Worm (Caenorhabditis elegans) whole organism, L3 larva: ENCODE results near the gene plp-2.

Source experiments
- R02D3.7 ChIP-seq: fragments of 150-350 bp; optimal IDR thresholded peaks from 2 replicates; lab custom pipeline; 2014; ENCODE audit warnings: missing biosample characterization, missing genetic modification characterization
- aly-2 ChIP-seq: fragments of 150-350 bp; optimal IDR thresholded peaks from 2 replicates; lab custom pipeline; 2014; ENCODE audit warnings: missing biosample characterization, missing genetic modification characterization
- ama-1 ChIP-seq: fragments of 150-350 bp; optimal IDR thresholded peaks from 2 replicates; lab custom pipeline; 2018
- ceh-28 ChIP-seq: fragments of 150-350 bp; optimal IDR thresholded peaks from 2 replicates; lab custom pipeline; 2014; ENCODE audit warnings: missing biosample characterization, missing genetic modification reagents, missing genetic modification characterization
- daf-12 ChIP-seq: fragments of 150-350 bp; optimal IDR thresholded peaks from 2 replicates; lab custom pipeline; 2014; ENCODE audit warnings: missing biosample characterization, missing genetic modification reagents, missing genetic modification characterization
- egl-27 ChIP-seq: sonication (generic microtip); optimal IDR thresholded peaks from 4 replicates; lab custom pipeline; 2017; ENCODE audit warnings: missing biosample characterization, missing genetic modification reagents, missing genetic modification characterization
- egl-5 ChIP-seq: fragments of 150-350 bp; optimal IDR thresholded peaks from 2 replicates; lab custom pipeline; 2017; ENCODE audit warnings: missing biosample characterization, missing genetic modification reagents, missing genetic modification characterization, inconsistent platforms
- elt-2 ChIP-seq: sonication (generic microtip); optimal IDR thresholded peaks from 2 replicates; lab custom pipeline; 2016; ENCODE audit warnings: missing genetic modification reagents, mild to moderate bottlenecking, missing genetic modification characterization, missing compliant biosample characterization
- elt-3 ChIP-seq, 3 experiments: fragments of 150-350 bp in 1 of 3; sonication (generic microtip) in 2 of 3; optimal IDR thresholded peaks; 2 replicates in 2 of 3; 4 replicates in 1 of 3; lab custom pipeline; 2014 to 2017; ENCODE audit warnings: missing biosample characterization in 3 of 3, missing genetic modification characterization in 3 of 3
- fkh-10 ChIP-seq: sonication (generic microtip); optimal IDR thresholded peaks from 2 replicates; lab custom pipeline; 2017; ENCODE audit warnings: missing biosample characterization, missing genetic modification reagents, missing genetic modification characterization
- fkh-2 ChIP-seq: fragments of 150-350 bp; optimal IDR thresholded peaks from 2 replicates; lab custom pipeline; 2014; ENCODE audit warnings: missing biosample characterization, missing genetic modification reagents, missing genetic modification characterization
- fos-1 ChIP-seq: fragments of 150-350 bp; optimal IDR thresholded peaks from 2 replicates; lab custom pipeline; 2014; ENCODE audit warnings: missing biosample characterization, missing genetic modification characterization
- hmg-11 ChIP-seq: sonication (generic microtip); optimal IDR thresholded peaks from 2 replicates; lab custom pipeline; 2016; ENCODE audit warnings: missing genetic modification characterization, missing compliant biosample characterization
- jun-1 ChIP-seq: fragments of 150-350 bp; optimal IDR thresholded peaks from 2 replicates; lab custom pipeline; 2014; ENCODE audit warnings: missing biosample characterization, missing genetic modification reagents, missing genetic modification characterization
- lin-15B ChIP-seq: fragments of 150-350 bp; optimal IDR thresholded peaks from 2 replicates; lab custom pipeline; 2014; ENCODE audit warnings: missing biosample characterization, missing genetic modification characterization
- lin-39 ChIP-seq: fragments of 150-350 bp; optimal IDR thresholded peaks from 2 replicates; lab custom pipeline; 2018; ENCODE audit warnings: missing biosample characterization, missing genetic modification reagents, missing genetic modification characterization
- mml-1 ChIP-seq: fragments of 150-350 bp; sonication (generic microtip); optimal IDR thresholded peaks from 3 replicates; lab custom pipeline; 2014; ENCODE audit warnings: missing biosample characterization, missing genetic modification characterization
- nfya-1 ChIP-seq: sonication (generic microtip); optimal IDR thresholded peaks from 2 replicates; lab custom pipeline; 2017; ENCODE audit warnings: missing genetic modification characterization, mild to moderate bottlenecking, missing compliant biosample characterization, antibody characterized with exemption, moderate library complexity; ENCODE audit not compliant: insufficient read depth
- nhr-11 ChIP-seq: fragments of 150-350 bp; optimal IDR thresholded peaks from 2 replicates; lab custom pipeline; 2014; ENCODE audit warnings: missing biosample characterization, missing genetic modification characterization
- nhr-12 ChIP-seq: fragments of 150-350 bp; optimal IDR thresholded peaks from 2 replicates; lab custom pipeline; 2014; ENCODE audit warnings: missing biosample characterization, missing genetic modification characterization
- nhr-23 ChIP-seq: fragments of 150-350 bp; optimal IDR thresholded peaks from 2 replicates; lab custom pipeline; 2014; ENCODE audit warnings: missing biosample characterization, missing genetic modification reagents, missing genetic modification characterization
- nhr-43 ChIP-seq: sonication (generic microtip); optimal IDR thresholded peaks from 2 replicates; lab custom pipeline; 2016; ENCODE audit warnings: mild to moderate bottlenecking, missing genetic modification characterization, missing compliant biosample characterization; ENCODE audit not compliant: poor library complexity, severe bottlenecking
- nhr-67 ChIP-seq: fragments of 150-350 bp; optimal IDR thresholded peaks from 2 replicates; lab custom pipeline; 2014; ENCODE audit warnings: missing biosample characterization, missing genetic modification characterization
- nhr-76 ChIP-seq: fragments of 150-350 bp; sonication (generic microtip); optimal IDR thresholded peaks from 5 replicates; lab custom pipeline; 2014; ENCODE audit warnings: missing biosample characterization, missing genetic modification characterization
- nhr-77 ChIP-seq: fragments of 150-350 bp; optimal IDR thresholded peaks from 2 replicates; lab custom pipeline; 2014; ENCODE audit warnings: missing biosample characterization, missing genetic modification characterization
- pha-4 ChIP-seq: fragments of 150-350 bp; optimal IDR thresholded peaks from 2 replicates; lab custom pipeline; 2014; ENCODE audit warnings: missing biosample characterization, missing genetic modification reagents, missing genetic modification characterization
- pqm-1 ChIP-seq: fragments of 150-350 bp; optimal IDR thresholded peaks from 2 replicates; lab custom pipeline; 2017; ENCODE audit warnings: missing biosample characterization, missing genetic modification characterization, inconsistent platforms
- sea-2 ChIP-seq: fragments of 150-350 bp; sonication (generic microtip); optimal IDR thresholded peaks from 4 replicates; lab custom pipeline; 2014; ENCODE audit warnings: missing biosample characterization, missing genetic modification reagents, missing genetic modification characterization
- snpc-4 ChIP-seq: fragments of 150-350 bp; optimal IDR thresholded peaks from 2 replicates; lab custom pipeline; 2014; ENCODE audit warnings: missing biosample characterization, missing genetic modification characterization
- unc-39 ChIP-seq: sonication (generic microtip); optimal IDR thresholded peaks from 4 replicates; lab custom pipeline; 2017; ENCODE audit warnings: missing biosample characterization, missing genetic modification characterization
- unc-62 ChIP-seq: fragments of 150-350 bp; sonication (generic microtip); optimal IDR thresholded peaks from 4 replicates; lab custom pipeline; 2014; ENCODE audit warnings: missing biosample characterization, missing genetic modification reagents, missing genetic modification characterization
- zag-1 ChIP-seq: fragments of 150-350 bp; optimal IDR thresholded peaks from 2 replicates; lab custom pipeline; 2014; ENCODE audit warnings: missing biosample characterization, missing genetic modification characterization
- ztf-11 ChIP-seq: fragments of 150-350 bp; optimal IDR thresholded peaks from 2 replicates; lab custom pipeline; 2014; ENCODE audit warnings: missing biosample characterization, missing genetic modification characterization

The plp-2 gene

DNA sequence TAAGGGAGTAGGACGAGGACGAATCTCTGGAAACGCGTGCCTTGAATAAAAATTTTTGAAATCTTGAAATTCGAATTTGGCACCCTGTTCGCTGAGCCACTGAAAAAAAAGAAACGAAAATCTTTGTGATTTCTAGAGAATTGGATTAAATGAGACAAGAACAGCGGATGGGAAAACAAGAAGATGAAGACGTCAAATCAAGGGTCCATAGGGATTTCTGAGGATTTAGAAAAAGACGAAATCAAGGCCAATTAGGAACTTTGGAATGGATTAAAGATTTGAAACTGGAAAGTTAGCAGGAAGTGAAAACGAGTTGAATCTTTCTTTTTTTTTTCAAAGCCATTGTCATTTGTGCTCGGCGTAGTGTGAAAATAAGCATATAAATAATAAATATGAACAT, 28.1 kb downstream of the plp-2 start, which contains the start of gene pag-3:
pag-3 (minus strand) TSS at position 101 of the 400 bp plus-strand sequence.
- TF ChIP-seq egl-27 (tag; lab: Kevin White, UChicago) (no peak), mml-1 (tag; lab: Kevin White, UChicago) (no peak), nhr-23 (tag; lab: Kevin White, UChicago) (no peak), nfya-1 (tag; lab: Kevin White, UChicago) (no peak), unc-62 (no peak), nhr-11 (tag; lab: Kevin White, UChicago) (no peak), ceh-28 (tag; lab: Kevin White, UChicago) (no peak)

DNA sequence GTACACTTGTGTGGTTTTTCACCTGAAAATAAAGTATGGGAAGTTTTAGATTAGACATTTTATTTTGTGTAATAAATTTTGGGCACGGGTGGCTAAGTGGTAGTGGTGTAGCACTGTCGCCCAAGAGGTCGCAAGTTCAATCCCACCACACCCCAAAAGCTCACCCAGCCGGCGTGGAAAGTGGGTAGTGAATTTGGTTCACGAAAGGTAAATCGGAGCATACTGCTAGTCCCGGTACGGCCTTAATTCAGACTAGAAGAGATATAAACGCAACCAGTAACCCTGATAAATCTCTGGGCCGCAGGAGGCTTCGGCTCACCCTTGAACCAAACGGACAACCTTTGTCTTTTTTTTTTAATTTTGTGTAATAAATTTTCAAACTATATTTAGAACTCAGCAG, 30.8 kb downstream of the plp-2 start:
- TF ChIP-seq nhr-77 = no peak
- no peak for TF ChIP-seq nhr-67 (tag; lab: Kevin White, UChicago)
- no peak for TF ChIP-seq jun-1
- TF ChIP-seq snpc-4 (tag; lab: Kevin White, UChicago) = no peak
- TF ChIP-seq fkh-2 (tag; lab: Kevin White, UChicago) = no peak
- no peak for TF ChIP-seq R02D3.7 (tag; lab: Kevin White, UChicago)
- no peak for TF ChIP-seq elt-2 (tag; lab: Kevin White, UChicago)
- TF ChIP-seq pha-4 = no peak
- no peak for TF ChIP-seq daf-12
- no peak for TF ChIP-seq elt-3 (tag; optimal IDR thresholded peaks at IDR 0.05; lab: Kevin White, UChicago)
- TF ChIP-seq aly-2 (tag; lab: Kevin White, UChicago) = no peak
- TF ChIP-seq ztf-11 (tag; lab: Kevin White, UChicago) = no peak
- no peak for TF ChIP-seq lin-39
- TF ChIP-seq pqm-1 (tag; lab: Kevin White, UChicago) = no peak
- TF ChIP-seq unc-39 (tag; lab: Kevin White, UChicago) = no peak
- no peak for TF ChIP-seq nhr-43 (tag; lab: Kevin White, UChicago)
- TF ChIP-seq nhr-23 (tag; lab: Kevin White, UChicago) = no peak

DNA sequence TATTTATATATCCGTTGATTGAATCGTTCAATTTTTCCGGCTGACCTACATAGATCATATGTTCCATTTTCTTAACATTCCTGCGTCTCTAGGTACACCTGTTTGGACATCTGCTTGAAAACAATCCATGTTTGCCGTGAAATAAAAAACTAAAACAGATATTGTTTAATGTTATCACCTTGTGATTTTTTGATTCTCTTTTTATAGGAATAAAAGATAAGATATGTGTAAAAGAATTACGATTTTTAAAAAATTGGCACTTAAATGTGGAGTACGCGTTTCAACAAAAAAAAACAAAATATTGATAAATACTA, 35.3 kb downstream of the plp-2 start:
- TF ChIP-seq nhr-23 (tag; lab: Kevin White, UChicago) (peak; percentile 76), fkh-10 (GFP tag; lab: Kevin White, UChicago) (no peak), pha-4 (peak; percentile 3)

DNA sequence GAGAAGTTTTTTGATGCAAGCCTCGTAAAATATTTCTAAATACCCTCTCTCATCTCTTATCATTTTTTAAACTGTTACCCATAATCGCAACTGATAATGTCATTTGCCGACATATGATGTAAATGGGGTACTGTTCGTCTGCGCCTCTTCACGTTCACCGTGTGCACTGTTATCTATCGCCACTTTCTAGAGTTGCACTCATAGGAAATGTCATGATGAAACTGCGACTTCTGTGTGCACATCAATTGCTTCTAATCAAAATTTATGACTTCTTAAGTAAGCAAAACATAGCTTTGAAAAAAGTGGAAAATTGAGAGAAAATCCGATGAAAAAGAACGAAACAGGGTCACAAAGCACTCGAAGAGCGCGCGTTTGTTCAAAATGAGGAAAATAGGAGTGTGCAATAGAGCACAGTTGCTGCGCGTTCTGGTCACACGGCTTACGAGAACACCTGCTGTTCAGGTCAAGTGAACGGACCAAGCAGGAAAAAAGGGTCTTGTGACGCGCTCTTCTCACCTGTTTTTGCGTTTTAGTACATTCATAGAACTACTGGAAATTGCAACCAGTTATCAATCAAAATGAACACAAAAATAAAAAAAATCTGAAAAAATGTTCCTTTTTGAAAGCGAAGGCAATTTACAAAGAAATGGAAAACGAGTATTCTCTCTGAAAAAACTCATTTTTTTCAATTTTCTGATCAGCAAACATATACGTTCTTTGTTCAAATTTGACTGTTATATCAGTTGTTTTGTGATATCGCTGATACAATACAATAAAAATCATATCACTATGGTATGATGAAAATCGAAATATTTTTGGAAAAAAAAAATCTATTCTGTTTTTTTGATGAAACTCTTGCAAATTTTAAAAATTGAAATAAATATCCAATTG, 35.9 kb downstream of the plp-2 start:
- TF ChIP-seq fkh-10 (GFP tag; lab: Kevin White, UChicago) = no peak
- TF ChIP-seq daf-12 = no peak
- peak; percentile 73 for TF ChIP-seq egl-5 (tag; lab: Kevin White, UChicago)
- peak; percentile 45 for TF ChIP-seq pha-4
- no peak for TF ChIP-seq ama-1 (lab: Kevin White, UChicago)
- TF ChIP-seq pqm-1 (tag; lab: Kevin White, UChicago) = peak; percentile 94
- peak; percentile 99 for TF ChIP-seq elt-2 (tag; lab: Kevin White, UChicago)
- TF ChIP-seq fos-1 (tag; lab: Kevin White, UChicago) = no peak
- TF ChIP-seq jun-1 = peak; percentile 52
- TF ChIP-seq lin-15B = peak; percentile 77
- TF ChIP-seq nhr-43 (tag; lab: Kevin White, UChicago) = peak; percentile 20
- peak; percentile 30 for TF ChIP-seq nfya-1 (tag; lab: Kevin White, UChicago)
- TF ChIP-seq snpc-4 (tag; lab: Kevin White, UChicago) = peak; percentile 2

ce11 chrX:14946217-14946463, 36.5 kb downstream of the plp-2 start, which contains the start of gene mrp-5:
mrp-5 (minus strand) TSS chrX:14946317.
- no peak for TF ChIP-seq nhr-67 (tag; lab: Kevin White, UChicago)
- no peak for TF ChIP-seq sea-2 (GFP tag; lab: Kevin White, UChicago)
- TF ChIP-seq zag-1 (tag; lab: Kevin White, UChicago) = no peak
- TF ChIP-seq hmg-11 (tag; lab: Kevin White, UChicago) = no peak
- TF ChIP-seq egl-27 (tag; lab: Kevin White, UChicago) = no peak
- TF ChIP-seq elt-3 (tag; optimal IDR thresholded peaks at IDR 0.05; lab: Kevin White, UChicago) = no peak
- no peak for TF ChIP-seq unc-62
- TF ChIP-seq elt-2 (tag; lab: Kevin White, UChicago) = no peak
- no peak for TF ChIP-seq nhr-12 (tag; lab: Kevin White, UChicago)
- no peak for TF ChIP-seq pqm-1 (tag; lab: Kevin White, UChicago)
- no peak for TF ChIP-seq nhr-76 (tag; lab: Kevin White, UChicago)
- TF ChIP-seq R02D3.7 (tag; lab: Kevin White, UChicago) = no peak
- TF ChIP-seq ceh-28 (tag; lab: Kevin White, UChicago) = no peak
- TF ChIP-seq, all 47 proteins: peak for 0
